Fruit fly (Drosophila melanogaster): ENCODE results near the gene CG34015.

The CG34015 gene

dm6 chrX:16446769-16447168 is 1.3 kb downstream of the CG34015 start, which contains the start of gene eIF2alpha (continued):
- peak; percentile 77 for TF ChIP-seq CG16813 (GFP tag; IDR thresholded peaks at IDR 0.05; ENCODE audit: partially characterized antibody)
- peak; percentile 56 for TF ChIP-seq YL-1 (GFP tag; optimal IDR thresholded peaks at IDR 0.05)
- peak; percentile 23 for TF ChIP-seq nmo (GFP tag; optimal IDR thresholded peaks at IDR 0.05)
- TF ChIP-seq Myb (GFP tag; optimal IDR thresholded peaks at IDR 0.05), result peak; percentile 48
- TF ChIP-seq ewg (GFP tag; optimal IDR thresholded peaks at IDR 0.05), result peak; percentile 42
- no peak for TF ChIP-seq CG5953 (GFP tag; IDR thresholded peaks at IDR 0.05)
- TF ChIP-seq crp (GFP tag; optimal IDR thresholded peaks at IDR 0.05), result peak in 1 of 2 experiments; percentile 62
- peak; percentile 81 for TF ChIP-seq Opbp (GFP tag; IDR thresholded peaks at IDR 0.05; ENCODE audit: partially characterized antibody)
- TF ChIP-seq amos (GFP tag; IDR thresholded peaks at IDR 0.05; ENCODE audit: partially characterized antibody), result peak; percentile 87
- no peak for TF ChIP-seq ro (GFP tag; IDR thresholded peaks at IDR 0.05)
- peak; percentile 25 for TF ChIP-seq CG9437 (GFP tag; optimal IDR thresholded peaks at IDR 0.05)
- TF ChIP-seq CG4282 (GFP tag; optimal IDR thresholded peaks at IDR 0.05), result peak; percentile 9
- TF ChIP-seq CG4360 (GFP tag; IDR thresholded peaks at IDR 0.05), result peak; percentile 48; the same call in 1 of the 2 replicates
- TF ChIP-seq CG2712 (tag; optimal IDR thresholded peaks at IDR 0.05), result peak; percentile 9
- no peak for TF ChIP-seq Chrac-16 (GFP tag; optimal IDR thresholded peaks at IDR 0.05)
- peak; percentile 85 for TF ChIP-seq CG13287 (GFP tag; IDR thresholded peaks at IDR 0.05; ENCODE audit: partially characterized antibody)
- TF ChIP-seq hbn (GFP tag; IDR thresholded peaks at IDR 0.05; ENCODE audit: partially characterized antibody), result peak; percentile 76
- peak; percentile 83 for TF ChIP-seq dm (GFP tag; optimal IDR thresholded peaks at IDR 0.05)
- no peak for TF ChIP-seq C15 (GFP tag; IDR thresholded peaks at IDR 0.05)
- peak; percentile 32 for TF ChIP-seq mirr (GFP tag; optimal IDR thresholded peaks at IDR 0.05)
- TF ChIP-seq phol (tag; optimal IDR thresholded peaks at IDR 0.05), result peak; percentile 19
- TF ChIP-seq CG14710 (tag; optimal IDR thresholded peaks at IDR 0.05), result peak; percentile 98
- TF ChIP-seq HLHmδ (GFP tag; optimal IDR thresholded peaks at IDR 0.05), result peak; percentile 11
- peak; percentile 30 for TF ChIP-seq stwl (tag; optimal IDR thresholded peaks at IDR 0.05)
- peak; percentile 92 for TF ChIP-seq Sry-δ (GFP tag; optimal IDR thresholded peaks at IDR 0.05)
- peak; percentile 64 for TF ChIP-seq HmgZ (tag; optimal IDR thresholded peaks at IDR 0.05)
- no peak for TF ChIP-seq az2 (GFP tag; optimal IDR thresholded peaks at IDR 0.05)
- peak; percentile 75 for TF ChIP-seq CG1603 (tag; optimal IDR thresholded peaks at IDR 0.05)
- no peak for TF ChIP-seq ap (GFP tag; IDR thresholded peaks at IDR 0.05)
- peak; percentile 25 for TF ChIP-seq CG15514 (GFP tag; optimal IDR thresholded peaks at IDR 0.05)
- peak; percentile 53 for TF ChIP-seq CG3995 (GFP tag; optimal IDR thresholded peaks at IDR 0.05)

DNA sequence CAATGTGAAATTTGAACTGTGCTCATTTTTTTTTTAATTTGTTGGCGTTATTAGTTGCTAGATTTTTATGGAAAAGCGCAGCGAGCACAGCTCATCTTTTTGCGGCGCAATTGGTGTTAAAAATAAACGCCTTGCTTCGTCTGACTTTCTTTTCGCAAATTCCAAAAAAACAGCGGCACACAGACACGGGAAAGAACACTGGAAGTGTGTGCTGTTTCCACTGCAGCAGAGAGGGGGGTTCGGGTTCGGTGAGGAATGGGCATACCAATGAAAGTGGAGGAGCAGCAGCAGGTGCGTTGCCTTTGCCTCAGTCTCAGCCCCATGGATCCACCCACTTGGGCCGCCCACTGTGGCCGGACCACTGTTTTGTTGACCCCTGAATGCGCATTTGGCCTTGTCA is 5.7 kb downstream of the CG34015 start:
- no peak for TF ChIP-seq CG7745 (tag; optimal IDR thresholded peaks at IDR 0.05)
- no peak for TF ChIP-seq vnd (GFP tag; IDR thresholded peaks at IDR 0.05; ENCODE audit: partially characterized antibody)
- TF ChIP-seq sd (tag; optimal IDR thresholded peaks at IDR 0.05), result no peak
- TF ChIP-seq Med (GFP tag), result peak; percentile 29
- no peak for TF ChIP-seq Sox100B (GFP tag; optimal IDR thresholded peaks at IDR 0.05)
- no peak for TF ChIP-seq slou (GFP tag; optimal IDR thresholded peaks at IDR 0.05)
- no peak for TF ChIP-seq cad (GFP tag; optimal IDR thresholded peaks at IDR 0.05)

- TF ChIP-seq CG3995 (GFP tag; optimal IDR thresholded peaks at IDR 0.05) (peak; percentile 69), CG31441 (GFP tag; IDR thresholded peaks at IDR 0.05) (no peak; the same call in 1 of the 2 replicates), hb (GFP tag; IDR thresholded peaks at IDR 0.05; ENCODE audit: partially characterized antibody) (peak; percentile 97), gro (GFP tag; optimal IDR thresholded peaks at IDR 0.05) (peak; percentile 60), HLH4C (GFP tag; IDR thresholded peaks at IDR 0.05; ENCODE audit: partially characterized antibody) (peak; percentile 99), CG9797 (GFP tag; optimal IDR thresholded peaks at IDR 0.05) (peak; percentile 56), CrebB (tag; optimal IDR thresholded peaks at IDR 0.05) (peak; percentile 32), CG17829 (tag; optimal IDR thresholded peaks at IDR 0.05) (peak; percentile 37), bbx (GFP tag; IDR thresholded peaks at IDR 0.05; ENCODE audit: partially characterized antibody) (peak; percentile 90), CG17328 (GFP tag; IDR thresholded peaks at IDR 0.05) (no peak), Six4 (GFP tag; optimal IDR thresholded peaks at IDR 0.05) (no peak), unpg (GFP tag; optimal IDR thresholded peaks at IDR 0.05) (no peak)
Measured at dm6 chrX:16441245-16441644, 6.9 kb downstream of the CG34015 start, which contains the start of the genes Cdc50 and rngo. Cdc50 (minus strand) TSS chrX:16441296. rngo (plus strand) TSS chrX:16441433.
